Fruit fly (Drosophila melanogaster) whole organism, prepupa: ENCODE data around the gene FoxP.

Experiments
- CG11902 ChIP-seq: fragments of 200-800 bp; sonication (Bioruptor generic); optimal IDR thresholded peaks from 3 replicates; lab custom pipeline; 2016; ENCODE audit warnings: missing biosample characterization, missing genetic modification characterization
- CG1621 ChIP-seq: fragments of 200-800 bp; sonication (Bioruptor generic); optimal IDR thresholded peaks from 3 replicates; lab custom pipeline; 2018; ENCODE audit warnings: missing biosample characterization, mild to moderate bottlenecking, missing genetic modification characterization
- CG3032 ChIP-seq: fragments of 200-800 bp; optimal IDR thresholded peaks from 2 replicates; lab custom pipeline; 2019; ENCODE audit warnings: missing biosample characterization, mild to moderate bottlenecking, missing genetic modification characterization, moderate library complexity

DNA sequence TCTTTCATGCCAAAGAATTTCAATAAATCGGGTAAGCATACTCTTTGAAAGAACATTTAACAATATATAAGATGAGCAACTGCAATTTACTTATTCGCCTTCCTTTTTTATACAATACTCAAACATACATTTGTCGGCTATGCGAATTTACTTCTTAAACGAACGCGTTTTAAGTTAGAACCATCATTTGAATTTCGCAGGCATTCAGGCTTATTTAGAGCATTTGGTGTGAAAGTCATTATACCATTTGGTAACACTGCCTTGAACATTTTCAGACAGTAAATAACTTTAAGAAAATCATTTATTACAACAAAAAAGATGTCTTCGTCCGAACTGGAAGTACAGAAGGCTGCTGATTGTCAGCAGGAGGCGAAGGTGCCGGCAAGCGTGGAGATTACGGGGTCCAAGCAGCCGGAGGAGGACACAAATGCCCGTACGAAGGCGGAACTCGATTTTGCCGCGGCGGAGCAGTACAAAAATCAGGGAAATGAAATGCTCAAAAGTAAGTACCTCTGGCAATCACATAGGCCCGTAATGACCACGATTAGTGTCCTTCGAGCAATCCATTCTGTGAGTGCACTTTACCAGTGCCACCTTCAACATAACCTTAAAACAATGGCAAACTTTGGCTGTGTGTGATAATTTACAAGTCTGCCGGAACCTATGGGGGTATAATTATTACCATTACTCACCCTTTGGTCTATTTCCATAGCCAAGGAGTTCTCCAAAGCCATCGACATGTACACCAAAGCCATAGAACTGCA, 17.4 kb upstream of the FoxP start:
- no peak for TF ChIP-seq CG11902
- no peak for TF ChIP-seq CG3032 (tag; lab: Kevin White, UChicago)
- TF ChIP-seq CG1621 (tag; lab: Kevin White, UChicago) = no peak
